Fruit fly (Drosophila melanogaster) whole organism, embryonic: ENCODE results near the gene CG32816.

Source experiments
- Abd-B ChIP-seq: fragments of 200-800 bp; sonication (Bioruptor generic); optimal IDR thresholded peaks from 2 replicates; lab custom pipeline; 2018; ENCODE audit warnings: missing biosample characterization, mild to moderate bottlenecking, missing genetic modification characterization, moderate library complexity
- CG11504 ChIP-seq: fragments of 200-800 bp; sonication (Bioruptor generic); optimal IDR thresholded peaks from 3 replicates; lab custom pipeline; 2019; ENCODE audit warnings: missing biosample characterization, mild to moderate bottlenecking, missing genetic modification characterization, moderate library complexity
- CG12155 ChIP-seq: fragments of 200-800 bp; sonication (Bioruptor generic); optimal IDR thresholded peaks from 3 replicates; lab custom pipeline; 2016; ENCODE audit warnings: missing biosample characterization, missing genetic modification characterization
- CG12659 ChIP-seq: fragments of 200-800 bp; sonication (Bioruptor generic); optimal IDR thresholded peaks from 3 replicates; lab custom pipeline; 2017; ENCODE audit warnings: mild to moderate bottlenecking, missing biosample characterization, missing genetic modification reagents, missing genetic modification characterization
- CG12769 ChIP-seq: fragments of 200-800 bp; sonication (Bioruptor generic); optimal IDR thresholded peaks from 2 replicates; lab custom pipeline; 2019; ENCODE audit warnings: missing biosample characterization, mild to moderate bottlenecking, missing genetic modification characterization, moderate library complexity
- CG13424 ChIP-seq: fragments of 200-800 bp; sonication (Bioruptor generic); optimal IDR thresholded peaks from 2 replicates; lab custom pipeline; 2019; ENCODE audit warnings: missing biosample characterization, mild to moderate bottlenecking, missing genetic modification characterization, moderate library complexity
- CG13775 ChIP-seq: fragments of 200-800 bp; sonication (Bioruptor generic); optimal IDR thresholded peaks from 3 replicates; lab custom pipeline; 2017; ENCODE audit warnings: missing biosample characterization, mild to moderate bottlenecking, missing genetic modification characterization
- CG14667 ChIP-seq: fragments of 200-800 bp; sonication (Bioruptor generic); IDR thresholded peaks from 2 replicates; pipeline ENCODE4 v1.3.6; 2022; ENCODE audit warnings: missing biosample characterization, missing genetic modification characterization
- CG15269 ChIP-seq: fragments of 200-800 bp; sonication (Bioruptor generic); optimal IDR thresholded peaks from 2 replicates; lab custom pipeline; 2018; ENCODE audit warnings: missing biosample characterization, mild to moderate bottlenecking, missing genetic modification characterization, moderate library complexity
- CG15514 ChIP-seq: fragments of 200-800 bp; sonication (Bioruptor generic); optimal IDR thresholded peaks from 3 replicates; lab custom pipeline; 2017; ENCODE audit warnings: missing biosample characterization, missing genetic modification characterization, mild to moderate bottlenecking, moderate library complexity, missing genetic modification reagents
- CG15601 ChIP-seq: fragments of 200-800 bp; sonication (Bioruptor generic); optimal IDR thresholded peaks from 3 replicates; lab custom pipeline; 2019; ENCODE audit warnings: missing biosample characterization, mild to moderate bottlenecking, missing genetic modification characterization, moderate library complexity
- CG2120 ChIP-seq: fragments of 200-800 bp; sonication (Bioruptor generic); optimal IDR thresholded peaks from 3 replicates; lab custom pipeline; 2016; ENCODE audit warnings: missing biosample characterization, missing genetic modification characterization
- CG30403 ChIP-seq: fragments of 200-800 bp; sonication (Bioruptor generic); optimal IDR thresholded peaks from 3 replicates; lab custom pipeline; 2016; ENCODE audit warnings: missing biosample characterization, missing genetic modification characterization
- CG31441 ChIP-seq: fragments of 200-800 bp; sonication (Bioruptor generic); IDR thresholded peaks from 2 replicates; pipeline ENCODE4 v1.3.6; 2022; ENCODE audit warnings: missing biosample characterization, missing genetic modification characterization
- CG4617 ChIP-seq: fragments of 200-800 bp; sonication (Bioruptor generic); optimal IDR thresholded peaks from 3 replicates; lab custom pipeline; 2016; ENCODE audit warnings: missing biosample characterization, missing genetic modification characterization, borderline replicate concordance
- CG4707 ChIP-seq: fragments of 200-800 bp; sonication (Bioruptor generic); optimal IDR thresholded peaks from 2 replicates; lab custom pipeline; 2018; ENCODE audit warnings: missing biosample characterization, mild to moderate bottlenecking, missing genetic modification characterization, moderate library complexity
- CG4820 ChIP-seq: fragments of 200-800 bp; sonication (Bioruptor generic); optimal IDR thresholded peaks from 3 replicates; lab custom pipeline; 2016; ENCODE audit warnings: missing biosample characterization, missing genetic modification characterization
- CG6689 ChIP-seq: fragments of 200-800 bp; sonication (Bioruptor generic); IDR thresholded peaks from 2 replicates; pipeline ENCODE4 v1.3.6; 2022; ENCODE audit warnings: missing biosample characterization, missing genetic modification characterization
- CG6854 ChIP-seq: fragments of 200-800 bp; sonication (Bioruptor generic); optimal IDR thresholded peaks from 3 replicates; lab custom pipeline; 2017; ENCODE audit warnings: missing biosample characterization, mild to moderate bottlenecking, missing genetic modification characterization
- CG8290 ChIP-seq, 3 experiments: fragments of 200-800 bp; sonication (Bioruptor generic); optimal IDR thresholded peaks; 2 replicates each; lab custom pipeline; 2016 to 2019; ENCODE audit warnings: missing biosample characterization in 3 of 3, missing genetic modification characterization in 3 of 3, mild to moderate bottlenecking in 2 of 3, moderate library complexity in 1 of 3
- CG9609 ChIP-seq: fragments of 200-800 bp; sonication (Bioruptor generic); optimal IDR thresholded peaks from 3 replicates; lab custom pipeline; 2016; ENCODE audit warnings: missing biosample characterization, missing genetic modification characterization
- CG9727 ChIP-seq: fragments of 200-800 bp; sonication (Bioruptor generic); optimal IDR thresholded peaks from 3 replicates; lab custom pipeline; 2017; ENCODE audit warnings: missing biosample characterization, mild to moderate bottlenecking, missing genetic modification characterization
- CTCF ChIP-seq: fragments of 200-800 bp; sonication (Bioruptor generic); optimal IDR thresholded peaks from 2 replicates; lab custom pipeline; 2017; ENCODE audit warnings: missing biosample characterization, mild to moderate bottlenecking, missing genetic modification characterization, moderate library complexity
- CoRest ChIP-seq: fragments of 200-800 bp; sonication (Bioruptor generic); optimal IDR thresholded peaks from 3 replicates; lab custom pipeline; 2018; ENCODE audit warnings: missing biosample characterization, mild to moderate bottlenecking, missing genetic modification characterization, moderate library complexity
- Drgx ChIP-seq: fragments of 200-800 bp; sonication (Bioruptor generic); IDR thresholded peaks from 2 replicates; pipeline ENCODE4 v1.3.6; 2022; ENCODE audit warnings: missing biosample characterization, missing genetic modification characterization
- Hmr ChIP-seq: fragments of 200-800 bp; sonication (Bioruptor generic); optimal IDR thresholded peaks from 3 replicates; lab custom pipeline; 2017; ENCODE audit warnings: mild to moderate bottlenecking, missing biosample characterization, missing genetic modification reagents, missing genetic modification characterization
- Jarid2 ChIP-seq: fragments of 200-800 bp; sonication (Bioruptor generic); optimal IDR thresholded peaks from 3 replicates; lab custom pipeline; 2017; ENCODE audit warnings: mild to moderate bottlenecking, missing biosample characterization, missing genetic modification reagents, missing genetic modification characterization
- Lhr ChIP-seq: fragments of 200-800 bp; sonication (Bioruptor generic); optimal IDR thresholded peaks from 3 replicates; lab custom pipeline; 2017; ENCODE audit warnings: mild to moderate bottlenecking, missing biosample characterization, missing genetic modification reagents, missing genetic modification characterization
- Mrtf ChIP-seq: fragments of 200-800 bp; sonication (Bioruptor generic); IDR thresholded peaks from 3 replicates; pipeline ENCODE4 v1.3.6; 2022; ENCODE audit warnings: missing biosample characterization, missing genetic modification characterization
- Nf-YC ChIP-seq: fragments of 200-800 bp; optimal IDR thresholded peaks from 3 replicates; lab custom pipeline; 2019; ENCODE audit warnings: missing biosample characterization, mild to moderate bottlenecking, missing genetic modification characterization, moderate library complexity
- PHDP ChIP-seq: fragments of 200-800 bp; sonication (Bioruptor generic); optimal IDR thresholded peaks from 3 replicates; lab custom pipeline; 2018; ENCODE audit warnings: missing biosample characterization, mild to moderate bottlenecking, missing genetic modification characterization, moderate library complexity
- Sox100B ChIP-seq: fragments of 200-800 bp; sonication (Bioruptor generic); optimal IDR thresholded peaks from 3 replicates; lab custom pipeline; 2018; ENCODE audit warnings: missing biosample characterization, mild to moderate bottlenecking, missing genetic modification characterization
- TFAM ChIP-seq: fragments of 200-800 bp; sonication (Bioruptor generic); optimal IDR thresholded peaks from 2 replicates; lab custom pipeline; 2017; ENCODE audit warnings: missing biosample characterization, missing genetic modification characterization, inconsistent platforms
- Trl ChIP-seq, 3 experiments: fragments of >200 bp in 2 of 3; fragments of 200-800 bp in 1 of 3; sonication (Bioruptor generic) in 1 of 3; optimal IDR thresholded peaks; 2 replicates in 1 of 3; 3 replicates in 2 of 3; lab custom pipeline; 2016 to 2017; ENCODE audit warnings: missing biosample characterization in 1 of 3, missing genetic modification characterization in 1 of 3
- Xbp1 ChIP-seq: fragments of 200-800 bp; sonication (Bioruptor generic); optimal IDR thresholded peaks from 3 replicates; lab custom pipeline; 2016; ENCODE audit warnings: missing biosample characterization, mild to moderate bottlenecking, missing genetic modification characterization
- chinmo ChIP-seq: fragments of 200-800 bp; sonication (Bioruptor generic); IDR thresholded peaks from 4 replicates; pipeline ENCODE4 v1.3.6; 2022; ENCODE audit warnings: missing biosample characterization, missing genetic modification characterization; ENCODE audit not compliant: partially characterized antibody
- crp ChIP-seq, 2 experiments: fragments of 200-800 bp; sonication (Bioruptor generic); optimal IDR thresholded peaks; 2 replicates in 1 of 2; 3 replicates in 1 of 2; lab custom pipeline; 2017; ENCODE audit warnings: missing biosample characterization in 2 of 2, missing genetic modification characterization in 2 of 2, mild to moderate bottlenecking in 1 of 2, moderate library complexity in 1 of 2
- dysf ChIP-seq: fragments of 200-800 bp; sonication (Bioruptor generic); IDR thresholded peaks from 3 replicates; pipeline ENCODE4 v1.3.6; 2022; ENCODE audit warnings: missing biosample characterization, missing genetic modification characterization
- grau ChIP-seq: fragments of 200-800 bp; optimal IDR thresholded peaks from 3 replicates; lab custom pipeline; 2019; ENCODE audit warnings: missing biosample characterization, mild to moderate bottlenecking, missing genetic modification characterization, moderate library complexity
- gro ChIP-seq: fragments of 200-800 bp; sonication (Bioruptor generic); optimal IDR thresholded peaks from 2 replicates; lab custom pipeline; 2016; ENCODE audit warnings: missing biosample characterization, missing genetic modification characterization
- nau ChIP-seq: fragments of 200-800 bp; sonication (Bioruptor generic); optimal IDR thresholded peaks from 3 replicates; lab custom pipeline; 2017; ENCODE audit warnings: missing biosample characterization, mild to moderate bottlenecking, missing genetic modification characterization, missing genetic modification reagents
- nerfin-1 ChIP-seq: fragments of 200-800 bp; sonication (Bioruptor generic); optimal IDR thresholded peaks from 3 replicates; lab custom pipeline; 2019; ENCODE audit warnings: missing biosample characterization, mild to moderate bottlenecking, missing genetic modification characterization, moderate library complexity
- nmo ChIP-seq: fragments of 200-800 bp; sonication (Bioruptor generic); optimal IDR thresholded peaks from 2 replicates; lab custom pipeline; 2018; ENCODE audit warnings: missing biosample characterization, mild to moderate bottlenecking, missing genetic modification characterization, moderate library complexity
- phol ChIP-seq: fragments of 200-800 bp; sonication (Bioruptor generic); optimal IDR thresholded peaks from 3 replicates; lab custom pipeline; 2018; ENCODE audit warnings: missing biosample characterization, mild to moderate bottlenecking, missing genetic modification characterization, moderate library complexity
- pita ChIP-seq: fragments of 200-800 bp; sonication (Bioruptor generic); optimal IDR thresholded peaks from 2 replicates; lab custom pipeline; 2017; ENCODE audit warnings: missing biosample characterization, mild to moderate bottlenecking, missing genetic modification characterization
- sens ChIP-seq: fragments of 200-800 bp; sonication (Bioruptor generic); peaks from one replicate; lab custom pipeline; 2016; ENCODE audit warnings: missing biosample characterization, missing genetic modification characterization
- tio ChIP-seq: fragments of 200-800 bp; sonication (Bioruptor generic); optimal IDR thresholded peaks from 2 replicates; lab custom pipeline; 2017; ENCODE audit warnings: missing biosample characterization, missing genetic modification characterization, inconsistent platforms
- vvl ChIP-seq: fragments of 200-800 bp; sonication (Bioruptor generic); IDR thresholded peaks from 2 replicates; pipeline ENCODE4 v1.3.6; 2022; ENCODE audit warnings: missing biosample characterization, missing genetic modification characterization

CG32816 gene

dm6 chrX:334624-335292, 135.8 kb downstream of the CG32816 start (continued):
- TF ChIP-seq phol (tag; lab: Kevin White, UChicago): peak; percentile 36
- no peak for TF ChIP-seq CG8290 (GFP tag; optimal IDR thresholded peaks at IDR 0.05; lab: Kevin White, UChicago)
- TF ChIP-seq CG8290 (tag; optimal IDR thresholded peaks at IDR 0.05; lab: Kevin White, UChicago): peak in 1 of 2 experiments; percentile 30
- peak; percentile 42 for TF ChIP-seq PHDP
- peak; percentile 45; the same call in 1 of the 2 replicates for TF ChIP-seq vvl
- TF ChIP-seq CG13775 (GFP tag; lab: Kevin White, UChicago): no peak
- TF ChIP-seq Nf-YC (tag; lab: Kevin White, UChicago): no peak
- TF ChIP-seq CG15269 (tag; lab: Kevin White, UChicago): peak; percentile 46
- TF ChIP-seq CG15514 (GFP tag; lab: Kevin White, UChicago): no peak
- TF ChIP-seq CG4820: no peak
- TF ChIP-seq Lhr (GFP tag; lab: Kevin White, UChicago): no peak
- TF ChIP-seq CG9727 (GFP tag; lab: Kevin White, UChicago): peak; percentile 10
- peak; percentile 41 for TF ChIP-seq CoRest (tag; lab: Kevin White, UChicago)
- peak; percentile 39 for TF ChIP-seq Xbp1 (GFP tag; lab: Kevin White, UChicago)
- TF ChIP-seq CG4707 (GFP tag; lab: Kevin White, UChicago): no peak
- peak; percentile 30 to 50 for TF ChIP-seq Trl (optimal IDR thresholded peaks at IDR 0.05; lab: Kevin White, UChicago)
- TF ChIP-seq Trl (GFP tag; optimal IDR thresholded peaks at IDR 0.05; lab: Kevin White, UChicago): no peak
- peak; percentile 37 for TF ChIP-seq nmo (GFP tag; lab: Kevin White, UChicago)
- peak; percentile 26 for TF ChIP-seq Sox100B (GFP tag; lab: Kevin White, UChicago)
- TF ChIP-seq CG9609 (GFP tag; lab: Kevin White, UChicago): no peak
- TF ChIP-seq CG13424 (tag; lab: Kevin White, UChicago): peak; percentile 40
- TF ChIP-seq CG11504 (tag; lab: Kevin White, UChicago): peak; percentile 64
- peak; percentile 40 for TF ChIP-seq grau (tag; lab: Kevin White, UChicago)
- no peak for TF ChIP-seq CG12659
- TF ChIP-seq Hmr (GFP tag; lab: Kevin White, UChicago): peak; percentile 0
- no peak for TF ChIP-seq CG12769 (tag; lab: Kevin White, UChicago)
- TF ChIP-seq Abd-B (GFP tag; lab: Kevin White, UChicago): peak; percentile 34
- TF ChIP-seq chinmo: peak; percentile 76; the same call in 1 of the 4 replicates
- TF ChIP-seq CG6854 (GFP tag; lab: Kevin White, UChicago): peak; percentile 43
- peak; percentile 23 for TF ChIP-seq CG2120 (GFP tag; lab: Kevin White, UChicago)
- no peak for TF ChIP-seq CG4617
- peak; percentile 30; the same call in 1 of the 2 replicates for TF ChIP-seq CG6689 (GFP tag; lab: Robert Waterston, UW)
- TF ChIP-seq CG12155 (GFP tag; lab: Kevin White, UChicago): peak; percentile 2
- TF ChIP-seq CG15601: no peak
- peak; percentile 54 for TF ChIP-seq Jarid2
- TF ChIP-seq pita (GFP tag; lab: Kevin White, UChicago): no peak
- TF ChIP-seq tio (GFP tag; lab: Kevin White, UChicago): peak; percentile 7
- TF ChIP-seq CTCF (GFP tag; lab: Kevin White, UChicago): peak; percentile 27
- TF ChIP-seq Drgx (GFP tag; lab: Robert Waterston, UW): peak; percentile 53; the same call in 1 of the 2 replicates
- peak; percentile 9 for TF ChIP-seq nau (GFP tag; lab: Kevin White, UChicago)
- TF ChIP-seq CG30403 (GFP tag; lab: Kevin White, UChicago): peak; percentile 43
- TF ChIP-seq crp (GFP tag; optimal IDR thresholded peaks at IDR 0.05; lab: Kevin White, UChicago): peak in 1 of 2 experiments; percentile 5
- TF ChIP-seq CG14667 (GFP tag; lab: Robert Waterston, UW): no peak
- TF ChIP-seq Mrtf: no peak
- peak; percentile 45; the same call in 1 of the 3 replicates for TF ChIP-seq dysf (GFP tag; lab: Robert Waterston, UW)
- peak; percentile 73 for TF ChIP-seq sens (GFP tag; lab: Kevin White, UChicago)
- no peak for TF ChIP-seq TFAM (GFP tag; lab: Kevin White, UChicago)
- TF ChIP-seq gro (GFP tag; lab: Kevin White, UChicago): no peak
- peak; percentile 55 for TF ChIP-seq CG31441
- TF ChIP-seq nerfin-1: peak; percentile 13
